Worm (Caenorhabditis elegans) whole organism, L4 larva: ENCODE results near the gene pqn-2.

ENCODE experiments used
- D1046.2 ChIP-seq: fragments of 200-800 bp; sonication (Bioruptor generic); IDR thresholded peaks from 2 replicates; pipeline ENCODE4 v1.3.6; 2022; ENCODE audit warnings: missing genetic modification characterization, missing compliant biosample characterization
- F10B5.3 ChIP-seq: sonication (generic microtip); optimal IDR thresholded peaks from 2 replicates; lab custom pipeline; 2016; ENCODE audit warnings: mild to moderate bottlenecking, missing genetic modification characterization, missing compliant biosample characterization
- F26F4.8 ChIP-seq: fragments of 200-800 bp; sonication (Bioruptor generic); conservative IDR thresholded peaks from 2 replicates; pipeline ENCODE4 v1.3.6; 2022; ENCODE audit warnings: missing genetic modification characterization, missing compliant biosample characterization
- F37D6.2 ChIP-seq: sonication (generic microtip); optimal IDR thresholded peaks from 2 replicates; lab custom pipeline; 2016; ENCODE audit warnings: mild to moderate bottlenecking, missing genetic modification characterization, missing compliant biosample characterization
- F44E2.7 ChIP-seq: fragments of 200-800 bp; sonication (Bioruptor generic); IDR thresholded peaks from 2 replicates; pipeline ENCODE4 v2.1.2; 2022; ENCODE audit warnings: missing genetic modification characterization, missing compliant biosample characterization
- F49E8.2 ChIP-seq: sonication (generic microtip); optimal IDR thresholded peaks from 2 replicates; lab custom pipeline; 2016; ENCODE audit warnings: missing compliant biosample characterization, mild to moderate bottlenecking, missing genetic modification characterization, borderline replicate concordance
- T20F7.1 ChIP-seq: fragments of 200-800 bp; sonication (Bioruptor generic); optimal IDR thresholded peaks from 2 replicates; lab custom pipeline; 2018; ENCODE audit warnings: mild to moderate bottlenecking, missing genetic modification characterization, missing compliant biosample characterization
- Y75B8A.6 ChIP-seq: fragments of 200-800 bp; sonication (Bioruptor generic); IDR thresholded peaks from 2 replicates; pipeline ENCODE4 v1.3.6; 2022; ENCODE audit warnings: missing genetic modification reagents, missing genetic modification characterization, missing compliant biosample characterization
- ZK546.5 ChIP-seq, 2 experiments: sonication (generic microtip); optimal IDR thresholded peaks; 2 replicates each; lab custom pipeline; 2017; ENCODE audit warnings: missing biosample characterization in 2 of 2, missing genetic modification characterization in 2 of 2
- aha-1 ChIP-seq: fragments of 150-350 bp; peaks from one replicate; lab custom pipeline; 2014; ENCODE audit warnings: missing biosample characterization, missing genetic modification characterization
- ceh-20 ChIP-seq: fragments of 200-800 bp; sonication (Bioruptor generic); IDR thresholded peaks from 2 replicates; pipeline ENCODE4 v1.3.6; 2022; ENCODE audit warnings: missing genetic modification reagents, missing genetic modification characterization, missing compliant biosample characterization
- ceh-28 ChIP-seq: fragments of 150-350 bp; optimal IDR thresholded peaks from 2 replicates; lab custom pipeline; 2014; ENCODE audit warnings: missing biosample characterization, missing genetic modification reagents, missing genetic modification characterization
- ceh-32 ChIP-seq: sonication (generic microtip); optimal IDR thresholded peaks from 2 replicates; lab custom pipeline; 2016; ENCODE audit warnings: mild to moderate bottlenecking, missing genetic modification characterization, missing compliant biosample characterization; ENCODE audit not compliant: poor library complexity
- ceh-44 ChIP-seq: fragments of 200-800 bp; sonication (Bioruptor generic); IDR thresholded peaks from 2 replicates; pipeline ENCODE4 v1.3.6; 2022; ENCODE audit warnings: missing genetic modification reagents, missing genetic modification characterization, missing compliant biosample characterization
- ces-1 ChIP-seq: fragments of 150-350 bp; sonication (generic microtip); optimal IDR thresholded peaks from 4 replicates; lab custom pipeline; 2014; ENCODE audit warnings: missing biosample characterization, missing genetic modification reagents, missing genetic modification characterization
- cey-2 ChIP-seq: sonication (generic microtip); optimal IDR thresholded peaks from 3 replicates; lab custom pipeline; 2017; ENCODE audit warnings: missing genetic modification characterization, mild to moderate bottlenecking, missing compliant biosample characterization, antibody characterized with exemption, borderline replicate concordance; ENCODE audit not compliant: insufficient read depth
- ctbp-1 ChIP-seq: fragments of 200-800 bp; sonication (Bioruptor generic); IDR thresholded peaks from 2 replicates; pipeline ENCODE4 v1.3.6; 2022; ENCODE audit warnings: missing genetic modification reagents, missing genetic modification characterization, missing compliant biosample characterization
- daf-16 ChIP-seq, 3 experiments: sonication (generic microtip); optimal IDR thresholded peaks; 2 replicates each; lab custom pipeline; 2016 to 2017; ENCODE audit warnings: missing genetic modification characterization in 3 of 3, missing genetic modification reagents in 3 of 3, mild to moderate bottlenecking in 2 of 3, missing compliant biosample characterization in 2 of 3, missing biosample characterization in 1 of 3, moderate library complexity in 1 of 3
- daf-19 ChIP-seq: fragments of 200-800 bp; sonication (Bioruptor generic); conservative IDR thresholded peaks from 2 replicates; pipeline ENCODE4 v1.3.6; 2022; ENCODE audit warnings: missing genetic modification characterization, missing compliant biosample characterization
- daf-8 ChIP-seq: fragments of 200-800 bp; sonication (Bioruptor generic); IDR thresholded peaks from 2 replicates; pipeline ENCODE4 v1.3.6; 2022; ENCODE audit warnings: missing genetic modification characterization, missing compliant biosample characterization
- dmd-8 ChIP-seq: fragments of 200-800 bp; sonication (Bioruptor generic); IDR thresholded peaks from 2 replicates; pipeline ENCODE4 v1.3.6; 2022; ENCODE audit warnings: missing genetic modification characterization, missing compliant biosample characterization
- dmd-9 ChIP-seq: fragments of 200-800 bp; sonication (Bioruptor generic); IDR thresholded peaks from 2 replicates; pipeline ENCODE4 v1.3.6; 2022; ENCODE audit warnings: missing genetic modification reagents, missing genetic modification characterization, missing compliant biosample characterization
- dve-1 ChIP-seq: sonication (generic microtip); optimal IDR thresholded peaks from 2 replicates; lab custom pipeline; 2017; ENCODE audit warnings: antibody characterized with exemption, mild to moderate bottlenecking, missing genetic modification characterization, missing compliant biosample characterization; ENCODE audit not compliant: insufficient read depth
- egl-27 ChIP-seq: sonication (generic microtip); optimal IDR thresholded peaks from 3 replicates; lab custom pipeline; 2017; ENCODE audit warnings: missing biosample characterization, missing genetic modification reagents, missing genetic modification characterization
- egl-43 ChIP-seq: fragments of 200-800 bp; sonication (Bioruptor generic); IDR thresholded peaks from 2 replicates; pipeline ENCODE4 v1.3.6; 2022; ENCODE audit warnings: missing genetic modification reagents, missing genetic modification characterization, missing compliant biosample characterization
- fkh-10 ChIP-seq: fragments of 150-350 bp; optimal IDR thresholded peaks from 2 replicates; lab custom pipeline; 2014; ENCODE audit warnings: missing biosample characterization, missing genetic modification reagents, missing genetic modification characterization
- fos-1 ChIP-seq: fragments of 150-350 bp; optimal IDR thresholded peaks from 2 replicates; lab custom pipeline; 2014; ENCODE audit warnings: missing biosample characterization, missing genetic modification characterization
- lim-7 ChIP-seq: fragments of 200-800 bp; sonication (Bioruptor generic); IDR thresholded peaks from 2 replicates; pipeline ENCODE4 v1.3.6; 2022; ENCODE audit warnings: missing genetic modification characterization, missing compliant biosample characterization
- lin-1 ChIP-seq: fragments of 200-800 bp; sonication (Bioruptor generic); IDR thresholded peaks from 2 replicates; pipeline ENCODE4 v1.3.6; 2022; ENCODE audit warnings: missing genetic modification reagents, missing genetic modification characterization, missing compliant biosample characterization
- lin-29 ChIP-seq: fragments of 200-800 bp; sonication (Bioruptor generic); IDR thresholded peaks from 2 replicates; pipeline ENCODE4 v1.3.6; 2022; ENCODE audit warnings: missing genetic modification reagents, missing genetic modification characterization, missing compliant biosample characterization
- lsy-2 ChIP-seq, 2 experiments: fragments of 150-350 bp in 1 of 2; sonication (generic microtip) in 1 of 2; optimal IDR thresholded peaks; 2 replicates each; lab custom pipeline; 2014 to 2017; ENCODE audit warnings: missing biosample characterization in 2 of 2, missing genetic modification characterization in 2 of 2
- madf-5 ChIP-seq, 2 experiments: fragments of 200-800 bp; sonication (Bioruptor generic); IDR thresholded peaks; 2 replicates each; pipeline ENCODE4 v1.3.6; 2022; ENCODE audit warnings: missing compliant biosample characterization in 2 of 2, missing genetic modification characterization in 2 of 2
- madf-9 ChIP-seq: fragments of 200-800 bp; sonication (Bioruptor generic); conservative IDR thresholded peaks from 2 replicates; pipeline ENCODE4 v1.3.6; 2022; ENCODE audit warnings: missing genetic modification reagents, missing genetic modification characterization, missing compliant biosample characterization
- mdt-29 ChIP-seq: fragments of 200-800 bp; sonication (Bioruptor generic); IDR thresholded peaks from 2 replicates; pipeline ENCODE4 v1.3.6; 2022; ENCODE audit warnings: missing genetic modification reagents, missing genetic modification characterization, missing compliant biosample characterization
- nhr-111 ChIP-seq: fragments of 200-800 bp; sonication (Bioruptor generic); optimal IDR thresholded peaks from 2 replicates; lab custom pipeline; 2018; ENCODE audit warnings: mild to moderate bottlenecking, missing genetic modification characterization, missing compliant biosample characterization
- nhr-41 ChIP-seq: fragments of 200-800 bp; sonication (Bioruptor generic); IDR thresholded peaks from 2 replicates; pipeline ENCODE4 v1.3.6; 2022; ENCODE audit warnings: missing genetic modification reagents, missing genetic modification characterization, missing compliant biosample characterization
- nhr-42 ChIP-seq: fragments of 200-800 bp; sonication (Bioruptor generic); IDR thresholded peaks from 2 replicates; pipeline ENCODE4 v1.3.6; 2022; ENCODE audit warnings: missing genetic modification characterization, missing compliant biosample characterization
- nhr-48 ChIP-seq: sonication (generic microtip); optimal IDR thresholded peaks from 2 replicates; lab custom pipeline; 2016; ENCODE audit warnings: mild to moderate bottlenecking, missing genetic modification characterization, missing compliant biosample characterization
- nhr-6 ChIP-seq: fragments of 150-350 bp; optimal IDR thresholded peaks from 2 replicates; lab custom pipeline; 2014; ENCODE audit warnings: missing biosample characterization, missing genetic modification characterization
- saeg-2 ChIP-seq: fragments of 200-800 bp; sonication (Bioruptor generic); IDR thresholded peaks from 2 replicates; pipeline ENCODE4 v1.3.6; 2022; ENCODE audit warnings: missing genetic modification reagents, missing genetic modification characterization, missing compliant biosample characterization
- sdz-12 ChIP-seq: fragments of 200-800 bp; sonication (Bioruptor generic); optimal IDR thresholded peaks from 2 replicates; lab custom pipeline; 2018; ENCODE audit warnings: mild to moderate bottlenecking, missing genetic modification characterization, missing compliant biosample characterization
- snpc-4 ChIP-seq: fragments of 150-350 bp; optimal IDR thresholded peaks from 2 replicates; lab custom pipeline; 2014; ENCODE audit warnings: missing biosample characterization, missing genetic modification characterization
- spr-1 ChIP-seq: sonication (generic microtip); optimal IDR thresholded peaks from 2 replicates; lab custom pipeline; 2016; ENCODE audit warnings: mild to moderate bottlenecking, missing genetic modification characterization, missing compliant biosample characterization
- tag-97 ChIP-seq: fragments of 200-800 bp; sonication (Bioruptor generic); IDR thresholded peaks from 2 replicates; pipeline ENCODE4 v1.3.6; 2022; ENCODE audit warnings: missing genetic modification characterization, missing compliant biosample characterization
- tra-1 ChIP-seq: fragments of 200-800 bp; sonication (Bioruptor generic); IDR thresholded peaks from 2 replicates; pipeline ENCODE4 v1.3.6; 2022; ENCODE audit warnings: missing genetic modification reagents, missing genetic modification characterization, missing compliant biosample characterization
- unc-39 ChIP-seq: sonication (generic microtip); optimal IDR thresholded peaks from 2 replicates; lab custom pipeline; 2017; ENCODE audit warnings: missing biosample characterization, missing genetic modification characterization
- vab-7 ChIP-seq: fragments of 200-800 bp; sonication (Bioruptor generic); IDR thresholded peaks from 2 replicates; pipeline ENCODE4 v1.3.6; 2022; ENCODE audit warnings: missing genetic modification reagents, missing genetic modification characterization, missing compliant biosample characterization
- zfp-3 ChIP-seq: fragments of 200-800 bp; sonication (Bioruptor generic); conservative IDR thresholded peaks from 2 replicates; pipeline ENCODE4 v1.3.6; 2022; ENCODE audit warnings: missing genetic modification reagents, missing genetic modification characterization, missing compliant biosample characterization
- zip-11 ChIP-seq: fragments of 200-800 bp; sonication (Bioruptor generic); IDR thresholded peaks from 2 replicates; pipeline ENCODE4 v1.3.6; 2022; ENCODE audit warnings: missing genetic modification characterization, missing compliant biosample characterization
- zip-2 ChIP-seq: fragments of 150-350 bp; optimal IDR thresholded peaks from 2 replicates; lab custom pipeline; 2014; ENCODE audit warnings: missing biosample characterization, missing genetic modification characterization
- ztf-11 ChIP-seq: fragments of 150-350 bp; optimal IDR thresholded peaks from 2 replicates; lab custom pipeline; 2014; ENCODE audit warnings: missing biosample characterization, missing genetic modification characterization

Gene pqn-2

ce11 chrV:10361830-10362397 lies 20.3 kb upstream of the pqn-2 start, which contains the start of gene cash-1 (continued):
- TF ChIP-seq daf-19: no peak
- TF ChIP-seq dmd-8: no peak
- no peak for TF ChIP-seq dmd-9 (GFP tag; lab: Robert Waterston, UW)
- no peak for TF ChIP-seq snpc-4 (tag; lab: Kevin White, UChicago)
- TF ChIP-seq ces-1 (GFP tag; lab: Kevin White, UChicago): peak; percentile 65
- no peak for TF ChIP-seq D1046.2
- TF ChIP-seq unc-39 (tag; lab: Kevin White, UChicago): no peak
- peak; percentile 6 for TF ChIP-seq fkh-10
- TF ChIP-seq ztf-11 (tag; lab: Kevin White, UChicago): no peak
- TF ChIP-seq aha-1 (tag; lab: Kevin White, UChicago): peak; percentile 97
- no peak for TF ChIP-seq daf-8
- peak in 1 of 2 experiments; percentile 72 for TF ChIP-seq lsy-2 (tag; optimal IDR thresholded peaks at IDR 0.05; lab: Kevin White, UChicago)
- no peak for TF ChIP-seq zfp-3 (GFP tag; lab: Robert Waterston, UW)
- TF ChIP-seq spr-1 (tag; lab: Kevin White, UChicago): no peak
- 0 out of 2 replicates have a peak, but pooled peaks have one; percentile 21 for TF ChIP-seq egl-43 (GFP tag; lab: Robert Waterston, UW)
- TF ChIP-seq cey-2 (tag; lab: Kevin White, UChicago): no peak
- TF ChIP-seq mdt-29: no peak
- peak; percentile 1 for TF ChIP-seq T20F7.1 (GFP tag; lab: Kevin White, UChicago)
- TF ChIP-seq F37D6.2 (tag; lab: Kevin White, UChicago): no peak
- TF ChIP-seq tag-97 (GFP tag; lab: Robert Waterston, UW): no peak
- TF ChIP-seq F26F4.8: no peak
- no peak for TF ChIP-seq madf-5 (GFP tag; IDR thresholded peaks at IDR 0.05; lab: Robert Waterston, UW)
- TF ChIP-seq saeg-2 (GFP tag; lab: Robert Waterston, UW): no peak
- no peak for TF ChIP-seq zip-11
- TF ChIP-seq nhr-42 (GFP tag; lab: Robert Waterston, UW): no peak
- no peak for TF ChIP-seq ZK546.5 (tag; optimal IDR thresholded peaks at IDR 0.05; lab: Kevin White, UChicago)
- no peak for TF ChIP-seq nhr-41 (GFP tag; lab: Robert Waterston, UW)
- TF ChIP-seq Y75B8A.6 (GFP tag; lab: Robert Waterston, UW): no peak
- TF ChIP-seq lim-7 (GFP tag; lab: Robert Waterston, UW): no peak
- no peak for TF ChIP-seq ceh-44
- TF ChIP-seq ceh-28 (tag; lab: Kevin White, UChicago): no peak
- TF ChIP-seq egl-27 (tag; lab: Kevin White, UChicago): no peak
- TF ChIP-seq ceh-20: no peak
- TF ChIP-seq tra-1 (GFP tag; lab: Robert Waterston, UW): no peak
- TF ChIP-seq zip-2: no peak
- no peak for TF ChIP-seq ceh-32 (tag; lab: Kevin White, UChicago)
- no peak for TF ChIP-seq sdz-12 (GFP tag; lab: Kevin White, UChicago)
- no peak for TF ChIP-seq lin-29 (GFP tag; lab: Robert Waterston, UW)
- TF ChIP-seq nhr-111 (GFP tag; lab: Kevin White, UChicago): no peak
- TF ChIP-seq F10B5.3: no peak
- no peak for TF ChIP-seq daf-16 (GFP tag; optimal IDR thresholded peaks at IDR 0.05; lab: Kevin White, UChicago)
- TF ChIP-seq daf-16 (tag; optimal IDR thresholded peaks at IDR 0.05; lab: Kevin White, UChicago): peak; percentile 42
- TF ChIP-seq nhr-48 (tag; lab: Kevin White, UChicago): no peak
- no peak for TF ChIP-seq F44E2.7
- peak; percentile 80 for TF ChIP-seq dve-1 (tag; lab: Kevin White, UChicago)
- 0 out of 2 replicates have a peak, but pooled peaks have one; percentile 33 for TF ChIP-seq lin-1 (GFP tag; lab: Robert Waterston, UW)
- no peak for TF ChIP-seq vab-7 (GFP tag; lab: Robert Waterston, UW)
- TF ChIP-seq ctbp-1 (GFP tag; lab: Robert Waterston, UW): no peak
- TF ChIP-seq madf-9 (GFP tag; lab: Robert Waterston, UW): no peak
- TF ChIP-seq nhr-6 (tag; lab: Kevin White, UChicago): peak; percentile 65
- no peak for TF ChIP-seq fos-1 (tag; lab: Kevin White, UChicago)
- TF ChIP-seq F49E8.2 (tag; lab: Kevin White, UChicago): no peak
